Worm (Caenorhabditis elegans) whole organism, L3 larva: ENCODE measurements around the gene hex-2.

Source experiments
- ZK546.5 ChIP-seq: sonication (generic microtip); optimal IDR thresholded peaks from 2 replicates; lab custom pipeline; 2017; ENCODE audit warnings: missing biosample characterization, missing genetic modification characterization
- aly-2 ChIP-seq: fragments of 150-350 bp; optimal IDR thresholded peaks from 2 replicates; lab custom pipeline; 2014; ENCODE audit warnings: missing biosample characterization, missing genetic modification characterization
- egl-27 ChIP-seq: sonication (generic microtip); optimal IDR thresholded peaks from 4 replicates; lab custom pipeline; 2017; ENCODE audit warnings: missing biosample characterization, missing genetic modification reagents, missing genetic modification characterization
- elt-2 ChIP-seq: sonication (generic microtip); optimal IDR thresholded peaks from 2 replicates; lab custom pipeline; 2016; ENCODE audit warnings: missing genetic modification reagents, mild to moderate bottlenecking, missing genetic modification characterization, missing compliant biosample characterization
- jun-1 ChIP-seq: fragments of 150-350 bp; optimal IDR thresholded peaks from 2 replicates; lab custom pipeline; 2014; ENCODE audit warnings: missing biosample characterization, missing genetic modification reagents, missing genetic modification characterization
- lin-15B ChIP-seq: fragments of 150-350 bp; optimal IDR thresholded peaks from 2 replicates; lab custom pipeline; 2014; ENCODE audit warnings: missing biosample characterization, missing genetic modification characterization
- nhr-237 ChIP-seq: fragments of 150-350 bp; optimal IDR thresholded peaks from 2 replicates; lab custom pipeline; 2014; ENCODE audit warnings: missing biosample characterization, missing genetic modification characterization
- nhr-25 ChIP-seq: sonication (generic microtip); optimal IDR thresholded peaks from 2 replicates; lab custom pipeline; 2017; ENCODE audit warnings: missing biosample characterization, missing genetic modification characterization
- nhr-77 ChIP-seq: fragments of 150-350 bp; optimal IDR thresholded peaks from 2 replicates; lab custom pipeline; 2014; ENCODE audit warnings: missing biosample characterization, missing genetic modification characterization
- snpc-4 ChIP-seq: fragments of 150-350 bp; optimal IDR thresholded peaks from 2 replicates; lab custom pipeline; 2014; ENCODE audit warnings: missing biosample characterization, missing genetic modification characterization
- unc-39 ChIP-seq: sonication (generic microtip); optimal IDR thresholded peaks from 4 replicates; lab custom pipeline; 2017; ENCODE audit warnings: missing biosample characterization, missing genetic modification characterization
- zag-1 ChIP-seq: fragments of 150-350 bp; optimal IDR thresholded peaks from 2 replicates; lab custom pipeline; 2014; ENCODE audit warnings: missing biosample characterization, missing genetic modification characterization
- ztf-11 ChIP-seq: fragments of 150-350 bp; optimal IDR thresholded peaks from 2 replicates; lab custom pipeline; 2014; ENCODE audit warnings: missing biosample characterization, missing genetic modification characterization

- TF ChIP-seq nhr-77 (tag; lab: Kevin White, UChicago) = no peak
- TF ChIP-seq ZK546.5 (tag; lab: Kevin White, UChicago) = no peak
- peak; percentile 82 for TF ChIP-seq elt-2 (tag; lab: Kevin White, UChicago)
- TF ChIP-seq zag-1 = no peak
- TF ChIP-seq jun-1 (tag; lab: Kevin White, UChicago) = no peak
- no peak for TF ChIP-seq lin-15B (tag; lab: Kevin White, UChicago)
- TF ChIP-seq egl-27 (tag; lab: Kevin White, UChicago) = no peak
- TF ChIP-seq nhr-25 = no peak
- no peak for TF ChIP-seq snpc-4
- TF ChIP-seq nhr-237 (tag; lab: Kevin White, UChicago) = no peak
- TF ChIP-seq unc-39 (tag; lab: Kevin White, UChicago) = no peak
- TF ChIP-seq ztf-11 (tag; lab: Kevin White, UChicago) = no peak
- TF ChIP-seq aly-2 = no peak
Observed at ce11 chrV:5634445-5634844, 19.8 kb upstream of the hex-2 start.
